Worm (Caenorhabditis elegans) whole organism, L3 larva: ENCODE measurements around the gene ZK1307.7.

Experiments used
- ama-1 ChIP-seq: fragments of 150-350 bp; optimal IDR thresholded peaks from 2 replicates; lab custom pipeline; 2018
- egl-27 ChIP-seq: sonication (generic microtip); optimal IDR thresholded peaks from 4 replicates; lab custom pipeline; 2017; ENCODE audit warnings: missing biosample characterization, missing genetic modification reagents, missing genetic modification characterization
- lin-15B ChIP-seq: fragments of 150-350 bp; optimal IDR thresholded peaks from 2 replicates; lab custom pipeline; 2014; ENCODE audit warnings: missing biosample characterization, missing genetic modification characterization
- nhr-76 ChIP-seq: fragments of 150-350 bp; sonication (generic microtip); optimal IDR thresholded peaks from 5 replicates; lab custom pipeline; 2014; ENCODE audit warnings: missing biosample characterization, missing genetic modification characterization
- pha-4 ChIP-seq: fragments of 150-350 bp; optimal IDR thresholded peaks from 2 replicates; lab custom pipeline; 2014; ENCODE audit warnings: missing biosample characterization, missing genetic modification reagents, missing genetic modification characterization
- snpc-4 ChIP-seq: fragments of 150-350 bp; optimal IDR thresholded peaks from 2 replicates; lab custom pipeline; 2014; ENCODE audit warnings: missing biosample characterization, missing genetic modification characterization
- unc-62 ChIP-seq: fragments of 150-350 bp; sonication (generic microtip); optimal IDR thresholded peaks from 4 replicates; lab custom pipeline; 2014; ENCODE audit warnings: missing biosample characterization, missing genetic modification reagents, missing genetic modification characterization
- zag-1 ChIP-seq: fragments of 150-350 bp; optimal IDR thresholded peaks from 2 replicates; lab custom pipeline; 2014; ENCODE audit warnings: missing biosample characterization, missing genetic modification characterization

DNA sequence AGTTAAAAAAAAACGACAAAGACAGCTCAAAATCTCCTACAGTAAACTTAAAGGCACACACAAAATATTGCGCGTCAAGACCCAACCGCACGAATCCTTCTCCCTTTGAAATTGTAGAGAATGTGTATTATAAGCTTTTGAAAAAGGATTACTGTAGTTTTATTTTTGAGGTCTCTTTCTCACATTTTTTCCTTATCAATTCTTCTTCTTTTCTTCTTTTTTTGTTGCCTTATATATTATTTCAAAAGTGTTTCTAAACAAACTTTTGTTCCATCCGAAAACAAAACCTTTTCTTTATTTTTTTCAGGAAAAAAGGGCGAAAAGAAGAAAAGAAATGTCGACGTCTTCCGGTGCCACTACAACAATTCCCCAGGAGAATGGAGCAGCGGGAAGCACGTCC lies 44.1 kb downstream of the ZK1307.7 start, which contains the start of gene ZK1320.13:
- no peak for TF ChIP-seq lin-15B (tag; lab: Kevin White, UChicago)
- no peak for TF ChIP-seq unc-62 (GFP tag; lab: Kevin White, UChicago)
- TF ChIP-seq ama-1 (lab: Kevin White, UChicago) = no peak
- no peak for TF ChIP-seq snpc-4 (tag; lab: Kevin White, UChicago)
- TF ChIP-seq pha-4 (tag; lab: Kevin White, UChicago) = no peak
- TF ChIP-seq zag-1 (tag; lab: Kevin White, UChicago) = no peak
- no peak for TF ChIP-seq egl-27 (tag; lab: Kevin White, UChicago)
- TF ChIP-seq nhr-76 (tag; lab: Kevin White, UChicago) = no peak
